Fruit fly (Drosophila melanogaster) whole organism, embryonic: ENCODE results near the gene Sec22.

Experiments used
- Abd-B ChIP-seq: fragments of 200-800 bp; sonication (Bioruptor generic); optimal IDR thresholded peaks from 2 replicates; lab custom pipeline; 2018; ENCODE audit warnings: missing biosample characterization, mild to moderate bottlenecking, missing genetic modification characterization, moderate library complexity
- B-H2 ChIP-seq: fragments of 200-800 bp; sonication (Bioruptor generic); optimal IDR thresholded peaks from 2 replicates; lab custom pipeline; 2018; ENCODE audit warnings: missing biosample characterization, mild to moderate bottlenecking, missing genetic modification characterization
- BEAF-32 ChIP-seq: fragments of 200-800 bp; sonication (Bioruptor generic); optimal IDR thresholded peaks from 3 replicates; lab custom pipeline; 2017; ENCODE audit warnings: missing biosample characterization, missing genetic modification characterization, mild to moderate bottlenecking, moderate library complexity, missing genetic modification reagents
- CG11456 ChIP-seq: fragments of 200-800 bp; sonication (Bioruptor generic); IDR thresholded peaks from 3 replicates; pipeline ENCODE4 v1.3.6; 2022; ENCODE audit warnings: missing biosample characterization, missing genetic modification characterization
- CG11696 ChIP-seq: fragments of 200-800 bp; sonication (Bioruptor generic); IDR thresholded peaks from 2 replicates; pipeline ENCODE4 v1.3.6; 2022; ENCODE audit warnings: missing biosample characterization, missing genetic modification characterization
- CG1233 ChIP-seq: fragments of 200-800 bp; sonication (Bioruptor generic); optimal IDR thresholded peaks from 4 replicates; lab custom pipeline; 2018; ENCODE audit warnings: missing biosample characterization, mild to moderate bottlenecking, missing genetic modification characterization
- CG13296 ChIP-seq: fragments of 200-800 bp; sonication (Bioruptor generic); optimal IDR thresholded peaks from 3 replicates; lab custom pipeline; 2018; ENCODE audit warnings: missing biosample characterization, mild to moderate bottlenecking, missing genetic modification characterization
- CG1602 ChIP-seq: fragments of 200-800 bp; sonication (Bioruptor generic); optimal IDR thresholded peaks from 3 replicates; lab custom pipeline; 2016; ENCODE audit warnings: missing biosample characterization, missing genetic modification characterization
- CG16815 ChIP-seq: fragments of 200-800 bp; sonication (Bioruptor generic); optimal IDR thresholded peaks from 3 replicates; lab custom pipeline; 2017; ENCODE audit warnings: missing biosample characterization, mild to moderate bottlenecking, missing genetic modification characterization
- CG4424 ChIP-seq: fragments of 200-800 bp; sonication (Bioruptor generic); optimal IDR thresholded peaks from 3 replicates; lab custom pipeline; 2016; ENCODE audit warnings: missing biosample characterization, missing genetic modification characterization
- CG4820 ChIP-seq: fragments of 200-800 bp; sonication (Bioruptor generic); optimal IDR thresholded peaks from 3 replicates; lab custom pipeline; 2016; ENCODE audit warnings: missing biosample characterization, missing genetic modification characterization
- CG5245 ChIP-seq: fragments of 200-800 bp; sonication (Bioruptor generic); optimal IDR thresholded peaks from 3 replicates; lab custom pipeline; 2016; ENCODE audit warnings: missing biosample characterization, missing genetic modification characterization
- CG6683 ChIP-seq: fragments of 200-800 bp; sonication (Bioruptor generic); optimal IDR thresholded peaks from 2 replicates; lab custom pipeline; 2017; ENCODE audit warnings: missing biosample characterization, mild to moderate bottlenecking, missing genetic modification characterization, missing genetic modification reagents
- CG6813 ChIP-seq: fragments of 200-800 bp; sonication (Bioruptor generic); optimal IDR thresholded peaks from 2 replicates; lab custom pipeline; 2017; ENCODE audit warnings: missing biosample characterization, missing genetic modification characterization, mild to moderate bottlenecking, moderate library complexity, missing genetic modification reagents
- CG8290 ChIP-seq, 3 experiments: fragments of 200-800 bp; sonication (Bioruptor generic); optimal IDR thresholded peaks; 2 replicates each; lab custom pipeline; 2016 to 2019; ENCODE audit warnings: missing biosample characterization in 3 of 3, missing genetic modification characterization in 3 of 3, mild to moderate bottlenecking in 2 of 3, moderate library complexity in 1 of 3
- CG9215 ChIP-seq: fragments of 200-800 bp; sonication (Bioruptor generic); IDR thresholded peaks from 2 replicates; pipeline ENCODE4 v1.3.6; 2022; ENCODE audit warnings: missing biosample characterization, missing genetic modification characterization
- CTCF ChIP-seq: fragments of 200-800 bp; sonication (Bioruptor generic); optimal IDR thresholded peaks from 2 replicates; lab custom pipeline; 2017; ENCODE audit warnings: missing biosample characterization, mild to moderate bottlenecking, missing genetic modification characterization, moderate library complexity
- CoRest ChIP-seq: fragments of 200-800 bp; sonication (Bioruptor generic); optimal IDR thresholded peaks from 3 replicates; lab custom pipeline; 2018; ENCODE audit warnings: missing biosample characterization, mild to moderate bottlenecking, missing genetic modification characterization, moderate library complexity
- CrebB ChIP-seq: fragments of 200-800 bp; sonication (Bioruptor generic); optimal IDR thresholded peaks from 3 replicates; lab custom pipeline; 2018; ENCODE audit warnings: missing biosample characterization, mild to moderate bottlenecking, missing genetic modification characterization
- D19B ChIP-seq: fragments of 200-800 bp; sonication (Bioruptor generic); optimal IDR thresholded peaks from 2 replicates; lab custom pipeline; 2017; ENCODE audit warnings: missing biosample characterization, mild to moderate bottlenecking, missing genetic modification characterization
- Dbx ChIP-seq: fragments of 200-800 bp; sonication (Bioruptor generic); IDR thresholded peaks from 3 replicates; pipeline ENCODE4 v1.3.6; 2022; ENCODE audit warnings: missing biosample characterization, missing genetic modification characterization
- Drgx ChIP-seq: fragments of 200-800 bp; sonication (Bioruptor generic); IDR thresholded peaks from 2 replicates; pipeline ENCODE4 v1.3.6; 2022; ENCODE audit warnings: missing biosample characterization, missing genetic modification characterization
- Gsc ChIP-seq: fragments of 200-800 bp; sonication (Bioruptor generic); IDR thresholded peaks from 2 replicates; pipeline ENCODE4 v1.3.6; 2022; ENCODE audit warnings: missing biosample characterization, missing genetic modification characterization
- H2.0 ChIP-seq: fragments of 200-800 bp; sonication (Bioruptor generic); IDR thresholded peaks from 2 replicates; pipeline ENCODE4 v1.3.6; 2022; ENCODE audit warnings: missing biosample characterization, missing genetic modification characterization
- Hey ChIP-seq: fragments of 200-800 bp; sonication (Bioruptor generic); optimal IDR thresholded peaks from 3 replicates; lab custom pipeline; 2018; ENCODE audit warnings: missing biosample characterization, mild to moderate bottlenecking, missing genetic modification characterization
- Hr39 ChIP-seq: fragments of >200 bp; optimal IDR thresholded peaks from 2 replicates; lab custom pipeline; 2017
- Hr51 ChIP-seq, 2 experiments: fragments of 200-800 bp; sonication (Bioruptor generic); optimal IDR thresholded peaks; 2 replicates in 1 of 2; 3 replicates in 1 of 2; lab custom pipeline; 2016 to 2018; ENCODE audit warnings: missing biosample characterization in 2 of 2, missing genetic modification characterization in 2 of 2, mild to moderate bottlenecking in 1 of 2, moderate library complexity in 1 of 2
- Hr78 ChIP-seq, 2 experiments: fragments of 200-800 bp in 1 of 2; fragments of >200 bp in 1 of 2; sonication (Bioruptor generic) in 1 of 2; optimal IDR thresholded peaks; 2 replicates each; lab custom pipeline; 2017 to 2019; ENCODE audit warnings: missing biosample characterization in 2 of 2, missing genetic modification characterization in 2 of 2, mild to moderate bottlenecking in 1 of 2, moderate library complexity in 1 of 2
- Max ChIP-seq: fragments of 200-800 bp; sonication (Bioruptor generic); optimal IDR thresholded peaks from 2 replicates; lab custom pipeline; 2016; ENCODE audit warnings: missing biosample characterization, mild to moderate bottlenecking, missing genetic modification characterization
- Meics ChIP-seq: fragments of 200-800 bp; sonication (Bioruptor generic); optimal IDR thresholded peaks from 2 replicates; lab custom pipeline; 2017; ENCODE audit warnings: missing biosample characterization, mild to moderate bottlenecking, missing genetic modification characterization
- NFAT ChIP-seq: fragments of 200-800 bp; sonication (Bioruptor generic); IDR thresholded peaks from 2 replicates; pipeline ENCODE4 v1.3.6; 2022; ENCODE audit warnings: missing biosample characterization, missing genetic modification characterization
- PHDP ChIP-seq: fragments of 200-800 bp; sonication (Bioruptor generic); optimal IDR thresholded peaks from 3 replicates; lab custom pipeline; 2018; ENCODE audit warnings: missing biosample characterization, mild to moderate bottlenecking, missing genetic modification characterization, moderate library complexity
- Poxn ChIP-seq: fragments of 200-800 bp; sonication (Bioruptor generic); IDR thresholded peaks from 2 replicates; pipeline ENCODE4 v1.3.6; 2022; ENCODE audit warnings: missing biosample characterization, missing genetic modification characterization
- Sry-δ ChIP-seq: fragments of 200-800 bp; sonication (Bioruptor generic); optimal IDR thresholded peaks from 2 replicates; lab custom pipeline; 2016; ENCODE audit warnings: missing biosample characterization, missing genetic modification characterization
- Taf1 ChIP-seq: fragments of 200-800 bp; sonication (Bioruptor generic); IDR thresholded peaks from 2 replicates; pipeline ENCODE4 v1.3.6; 2022; ENCODE audit warnings: missing biosample characterization, missing genetic modification characterization
- Trl ChIP-seq, 3 experiments: fragments of >200 bp in 2 of 3; fragments of 200-800 bp in 1 of 3; sonication (Bioruptor generic) in 1 of 3; optimal IDR thresholded peaks; 2 replicates in 1 of 3; 3 replicates in 2 of 3; lab custom pipeline; 2016 to 2017; ENCODE audit warnings: missing biosample characterization in 1 of 3, missing genetic modification characterization in 1 of 3
- Vsx1 ChIP-seq: fragments of 200-800 bp; sonication (Bioruptor generic); optimal IDR thresholded peaks from 2 replicates; lab custom pipeline; 2017; ENCODE audit warnings: missing biosample characterization, mild to moderate bottlenecking, missing genetic modification characterization, missing genetic modification reagents
- chn ChIP-seq: fragments of 200-800 bp; sonication (Bioruptor generic); optimal IDR thresholded peaks from 2 replicates; lab custom pipeline; 2016; ENCODE audit warnings: missing biosample characterization, missing genetic modification characterization
- dm ChIP-seq: fragments of 200-800 bp; sonication (Bioruptor generic); optimal IDR thresholded peaks from 3 replicates; lab custom pipeline; 2016; ENCODE audit warnings: missing biosample characterization, missing genetic modification characterization
- dmrt99B ChIP-seq: fragments of 200-800 bp; sonication (Bioruptor generic); optimal IDR thresholded peaks from 2 replicates; lab custom pipeline; 2018; ENCODE audit warnings: missing biosample characterization, mild to moderate bottlenecking, missing genetic modification characterization, moderate library complexity
- fd3F ChIP-seq: fragments of 200-800 bp; sonication (Bioruptor generic); optimal IDR thresholded peaks from 2 replicates; lab custom pipeline; 2018; ENCODE audit warnings: missing biosample characterization, mild to moderate bottlenecking, missing genetic modification characterization, moderate library complexity
- maf-S ChIP-seq: fragments of 200-800 bp; sonication (Bioruptor generic); optimal IDR thresholded peaks from 2 replicates; lab custom pipeline; 2016; ENCODE audit warnings: missing biosample characterization, missing genetic modification characterization
- nom ChIP-seq: fragments of 200-800 bp; sonication (Bioruptor generic); optimal IDR thresholded peaks from 2 replicates; lab custom pipeline; 2017; ENCODE audit warnings: missing biosample characterization, missing genetic modification characterization, mild to moderate bottlenecking, moderate library complexity, missing genetic modification reagents
- oc ChIP-seq: fragments of 200-800 bp; sonication (Bioruptor generic); optimal IDR thresholded peaks from 2 replicates; lab custom pipeline; 2018; ENCODE audit warnings: missing biosample characterization, mild to moderate bottlenecking, missing genetic modification characterization, moderate library complexity
- org-1 ChIP-seq: fragments of 200-800 bp; sonication (Bioruptor generic); optimal IDR thresholded peaks from 2 replicates; lab custom pipeline; 2017; ENCODE audit warnings: missing biosample characterization, missing genetic modification characterization
- pho ChIP-seq: fragments of 200-800 bp; sonication (Bioruptor generic); optimal IDR thresholded peaks from 2 replicates; lab custom pipeline; 2016; ENCODE audit warnings: missing biosample characterization, missing genetic modification characterization
- ro ChIP-seq: fragments of 200-800 bp; sonication (Bioruptor generic); IDR thresholded peaks from 2 replicates; pipeline ENCODE4 v1.3.6; 2022; ENCODE audit warnings: missing biosample characterization, missing genetic modification characterization
- sc ChIP-seq, 3 experiments: fragments of >200 bp in 2 of 3; fragments of 200-800 bp in 1 of 3; sonication (Bioruptor generic) in 1 of 3; optimal IDR thresholded peaks; 2 replicates in 2 of 3; 3 replicates in 1 of 3; lab custom pipeline; 2017; ENCODE audit warnings: mild to moderate bottlenecking in 1 of 3, missing biosample characterization in 1 of 3, missing genetic modification characterization in 1 of 3, missing genetic modification reagents in 1 of 3
- sob ChIP-seq: fragments of 200-800 bp; sonication (Bioruptor generic); IDR thresholded peaks from 2 replicates; pipeline ENCODE4 v1.3.6; 2022; ENCODE audit warnings: missing biosample characterization, missing genetic modification characterization
- stwl ChIP-seq: fragments of 200-800 bp; sonication (Bioruptor generic); optimal IDR thresholded peaks from 3 replicates; lab custom pipeline; 2018; ENCODE audit warnings: missing biosample characterization, mild to moderate bottlenecking, missing genetic modification characterization, moderate library complexity
- wor ChIP-seq: fragments of 200-800 bp; sonication (Bioruptor generic); IDR thresholded peaks from 2 replicates; pipeline ENCODE4 v1.3.6; 2022; ENCODE audit warnings: missing biosample characterization, missing genetic modification characterization

Gene Sec22

dm6 chrX:838012-838411 is 32.1 kb downstream of the Sec22 start:
- TF ChIP-seq BEAF-32 (no peak), NFAT (GFP tag; lab: Robert Waterston, UW) (no peak), dm (GFP tag; lab: Kevin White, UChicago) (no peak), Abd-B (GFP tag; lab: Kevin White, UChicago) (no peak), sob (GFP tag; lab: Robert Waterston, UW) (no peak), Poxn (no peak), CG16815 (GFP tag; lab: Kevin White, UChicago) (no peak), Hey (no peak), ro (GFP tag; lab: Robert Waterston, UW) (no peak), Gsc (GFP tag; lab: Robert Waterston, UW) (no peak), Trl (optimal IDR thresholded peaks at IDR 0.05; lab: Kevin White, UChicago) (no peak), Trl (GFP tag; optimal IDR thresholded peaks at IDR 0.05; lab: Kevin White, UChicago) (no peak), Sry-δ (GFP tag; lab: Kevin White, UChicago) (no peak), Vsx1 (GFP tag; lab: Kevin White, UChicago) (no peak), nom (GFP tag; lab: Kevin White, UChicago) (no peak), CG1233 (no peak), Hr51 (GFP tag; optimal IDR thresholded peaks at IDR 0.05; lab: Kevin White, UChicago) (no peak), CG6683 (GFP tag; lab: Kevin White, UChicago) (no peak), Max (GFP tag; lab: Kevin White, UChicago) (no peak), CG11696 (no peak), CG4820 (GFP tag; lab: Kevin White, UChicago) (no peak), B-H2 (GFP tag; lab: Kevin White, UChicago) (no peak), Hr78 (GFP tag; optimal IDR thresholded peaks at IDR 0.05; lab: Kevin White, UChicago) (no peak), sc (optimal IDR thresholded peaks at IDR 0.05; lab: Kevin White, UChicago) (no peak), sc (GFP tag; optimal IDR thresholded peaks at IDR 0.05; lab: Kevin White, UChicago) (no peak), org-1 (GFP tag; lab: Kevin White, UChicago) (no peak), CoRest (tag; lab: Kevin White, UChicago) (no peak), Dbx (GFP tag; lab: Robert Waterston, UW) (no peak), pho (no peak), fd3F (GFP tag; lab: Kevin White, UChicago) (no peak), CG4424 (GFP tag; lab: Kevin White, UChicago) (no peak), oc (tag; lab: Kevin White, UChicago) (no peak), CG9215 (GFP tag; lab: Robert Waterston, UW) (no peak), chn (GFP tag; lab: Kevin White, UChicago) (no peak), CG6813 (GFP tag; lab: Kevin White, UChicago) (no peak), CG5245 (GFP tag; lab: Kevin White, UChicago) (no peak), D19B (GFP tag; lab: Kevin White, UChicago) (no peak), CTCF (GFP tag; lab: Kevin White, UChicago) (no peak), Taf1 (GFP tag; lab: Robert Waterston, UW) (no peak), CG11456 (GFP tag; lab: Robert Waterston, UW) (no peak), CG1602 (GFP tag; lab: Kevin White, UChicago) (no peak), wor (peak; percentile 18; the same call in 1 of the 2 replicates), dmrt99B (tag; lab: Kevin White, UChicago) (peak; percentile 26), Meics (GFP tag; lab: Kevin White, UChicago) (no peak), PHDP (tag; lab: Kevin White, UChicago) (no peak), stwl (tag; lab: Kevin White, UChicago) (no peak), Drgx (GFP tag; lab: Robert Waterston, UW) (peak; percentile 40; the same call in 1 of the 2 replicates), maf-S (GFP tag; lab: Kevin White, UChicago) (no peak), H2.0 (GFP tag; lab: Robert Waterston, UW) (no peak), CG13296 (GFP tag; lab: Kevin White, UChicago) (no peak), Hr39 (lab: Kevin White, UChicago) (no peak), CG8290 (GFP tag; optimal IDR thresholded peaks at IDR 0.05; lab: Kevin White, UChicago) (no peak), CG8290 (tag; optimal IDR thresholded peaks at IDR 0.05; lab: Kevin White, UChicago) (no peak), CrebB (tag; lab: Kevin White, UChicago) (no peak)
